Fruit fly (Drosophila melanogaster): ENCODE data around the gene Zw10.

The Zw10 gene

DNA sequence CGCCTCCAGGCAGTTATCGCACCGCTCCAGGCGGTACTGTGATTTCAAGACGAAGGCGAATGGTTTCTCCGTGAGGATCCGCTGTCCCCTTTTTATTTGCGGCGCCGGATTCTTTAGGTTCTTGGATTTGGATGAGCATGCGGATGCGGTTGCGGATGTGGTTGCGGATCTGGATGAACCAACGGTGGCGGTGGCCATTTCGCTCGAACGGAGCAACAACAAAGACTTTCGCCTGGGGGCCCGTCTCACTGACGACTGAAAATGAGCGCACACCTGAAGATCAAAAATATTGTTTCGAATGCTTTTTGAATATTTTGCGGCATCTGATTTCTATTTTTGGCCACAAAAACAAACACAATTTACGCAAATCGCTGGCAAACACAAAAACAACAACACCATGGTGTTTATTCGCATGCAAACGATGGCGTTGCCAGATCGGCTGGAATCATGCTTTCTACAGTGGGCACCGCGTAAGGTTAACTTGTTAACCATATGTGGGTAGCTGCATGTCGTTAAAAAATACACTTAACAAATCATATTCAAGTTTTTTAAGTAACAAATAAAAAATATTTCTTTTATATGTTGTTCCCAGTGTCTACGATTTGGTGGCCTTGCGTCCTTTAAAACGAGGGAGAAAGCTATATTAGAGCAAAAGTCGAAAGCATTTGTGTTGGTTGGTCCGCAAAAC lies 4.6 kb downstream of the Zw10 start, which contains the start of gene Smyd3 (continued):
- no peak for TF ChIP-seq jing (GFP tag; optimal IDR thresholded peaks at IDR 0.05)
- peak; percentile 64 for TF ChIP-seq cwo (GFP tag; optimal IDR thresholded peaks at IDR 0.05)
- no peak for TF ChIP-seq Blimp-1 (GFP tag; optimal IDR thresholded peaks at IDR 0.05)
- peak; percentile 73 for TF ChIP-seq CG13424 (tag; optimal IDR thresholded peaks at IDR 0.05)
- peak; percentile 80 for TF ChIP-seq Dad (GFP tag; optimal IDR thresholded peaks at IDR 0.05)
- TF ChIP-seq sima (GFP tag; optimal IDR thresholded peaks at IDR 0.05), result no peak
- peak; percentile 80 for TF ChIP-seq CG4424 (GFP tag; optimal IDR thresholded peaks at IDR 0.05)
- peak; percentile 69 for TF ChIP-seq phol (tag; optimal IDR thresholded peaks at IDR 0.05)
- TF ChIP-seq HHEX (GFP tag; optimal IDR thresholded peaks at IDR 0.05), result peak; percentile 71
- peak; percentile 90 for TF ChIP-seq ci (GFP tag; IDR thresholded peaks at IDR 0.05)
- TF ChIP-seq Nf-YC (tag; optimal IDR thresholded peaks at IDR 0.05), result peak; percentile 53
- TF ChIP-seq abd-A (tag; optimal IDR thresholded peaks at IDR 0.05), result no peak
- TF ChIP-seq CG11456 (GFP tag; IDR thresholded peaks at IDR 0.05), result peak; percentile 88
- TF ChIP-seq CG3163 (GFP tag; optimal IDR thresholded peaks at IDR 0.05), result peak; percentile 18
- TF ChIP-seq Xrp1 (GFP tag; IDR thresholded peaks at IDR 0.05), result peak; percentile 88
- peak; percentile 26 for TF ChIP-seq CG9437 (GFP tag; optimal IDR thresholded peaks at IDR 0.05)
- peak; percentile 87 for TF ChIP-seq CG14441 (GFP tag; IDR thresholded peaks at IDR 0.05)
- TF ChIP-seq gro (GFP tag; optimal IDR thresholded peaks at IDR 0.05), result peak; percentile 89
- TF ChIP-seq exex (tag; optimal IDR thresholded peaks at IDR 0.05), result no peak
- TF ChIP-seq sens-2 (GFP tag; IDR thresholded peaks at IDR 0.05), result peak; percentile 60; the same call in 1 of the 2 replicates
- TF ChIP-seq CG13624 (GFP tag; optimal IDR thresholded peaks at IDR 0.05), result peak; percentile 84
- TF ChIP-seq sr (GFP tag; IDR thresholded peaks at IDR 0.05), result peak; percentile 31; the same call in 1 of the 3 replicates
- TF ChIP-seq lov (optimal IDR thresholded peaks at IDR 0.05), result no peak
- TF ChIP-seq lov (GFP tag; IDR thresholded peaks at IDR 0.05), result peak; percentile 79; the same call in 2 of the 3 replicates
- peak; percentile 58 for TF ChIP-seq en (GFP tag; optimal IDR thresholded peaks at IDR 0.05)
- peak; percentile 77 for TF ChIP-seq PHDP (tag; optimal IDR thresholded peaks at IDR 0.05)
- peak; percentile 70 for TF ChIP-seq pum (GFP tag; optimal IDR thresholded peaks at IDR 0.05)
- TF ChIP-seq BtbVII (GFP tag; optimal IDR thresholded peaks at IDR 0.05), result peak; percentile 40
- TF ChIP-seq Drgx (GFP tag; IDR thresholded peaks at IDR 0.05), result peak; percentile 86
- peak; percentile 51 for TF ChIP-seq CG10543 (GFP tag; optimal IDR thresholded peaks at IDR 0.05)
- TF ChIP-seq gfzf (GFP tag; optimal IDR thresholded peaks at IDR 0.05), result peak; percentile 22
- peak; percentile 69 for TF ChIP-seq CG17612 (GFP tag; IDR thresholded peaks at IDR 0.05)
- TF ChIP-seq z (GFP tag; IDR thresholded peaks at IDR 0.05), result no peak
- TF ChIP-seq CG11398 (GFP tag; optimal IDR thresholded peaks at IDR 0.05), result peak; percentile 39
- peak; percentile 62 for TF ChIP-seq jumu (GFP tag; optimal IDR thresholded peaks at IDR 0.05)
- no peak for TF ChIP-seq grn (GFP tag; optimal IDR thresholded peaks at IDR 0.05)
- TF ChIP-seq CG10565 (GFP tag; optimal IDR thresholded peaks at IDR 0.05), result no peak
- peak; percentile 61 for TF ChIP-seq Dek (tag; optimal IDR thresholded peaks at IDR 0.05)
- TF ChIP-seq Rx (GFP tag; IDR thresholded peaks at IDR 0.05), result peak; percentile 76
- TF ChIP-seq sug (tag; optimal IDR thresholded peaks at IDR 0.05), result peak; percentile 54
- no peak for TF ChIP-seq CG1832 (GFP tag; optimal IDR thresholded peaks at IDR 0.05)
- peak; percentile 73 for TF ChIP-seq CG1603 (tag; optimal IDR thresholded peaks at IDR 0.05)
- no peak for TF ChIP-seq Deaf1 (tag; optimal IDR thresholded peaks at IDR 0.05)
- TF ChIP-seq CG7928 (GFP tag; optimal IDR thresholded peaks at IDR 0.05), result no peak
- TF ChIP-seq CG32532 (GFP tag; IDR thresholded peaks at IDR 0.05), result peak; percentile 89
- TF ChIP-seq Eip74EF (GFP tag; optimal IDR thresholded peaks at IDR 0.05), result no peak
- TF ChIP-seq CG6791 (GFP tag; IDR thresholded peaks at IDR 0.05; ENCODE audit: partially characterized antibody), result no peak
- TF ChIP-seq CG9876 (GFP tag; optimal IDR thresholded peaks at IDR 0.05), result no peak
- TF ChIP-seq Mes4 (GFP tag; optimal IDR thresholded peaks at IDR 0.05), result peak; percentile 34
- TF ChIP-seq gsb-n (tag; optimal IDR thresholded peaks at IDR 0.05), result no peak
